Worm (Caenorhabditis elegans) whole organism, mixed stage, embryonic: Measurements from ENCODE around the gene srw-99.
A peak's percentile ranks its signal among the peaks of the same experiment; 100 is the strongest.

Experiments
- M03D4.4 ChIP-seq: sonication (generic microtip); optimal IDR thresholded peaks from 2 replicates; lab custom pipeline; 2017; ENCODE audit warnings: mild to moderate bottlenecking, missing genetic modification characterization, missing compliant biosample characterization
- bed-3 ChIP-seq: fragments of 200-800 bp; sonication (Bioruptor generic); optimal IDR thresholded peaks from 3 replicates; lab custom pipeline; 2018; ENCODE audit warnings: mild to moderate bottlenecking, missing genetic modification characterization, moderate library complexity, missing compliant biosample characterization
- blmp-1 ChIP-seq: fragments of 150-350 bp; optimal IDR thresholded peaks from 2 replicates; lab custom pipeline; 2014; ENCODE audit warnings: missing biosample characterization, missing genetic modification characterization
- ceh-39 ChIP-seq: fragments of 150-350 bp; optimal IDR thresholded peaks from 2 replicates; lab custom pipeline; 2014; ENCODE audit warnings: missing biosample characterization, missing genetic modification characterization
- ceh-43 ChIP-seq: fragments of 200-800 bp; sonication (Bioruptor generic); optimal IDR thresholded peaks from 2 replicates; lab custom pipeline; 2018; ENCODE audit warnings: mild to moderate bottlenecking, missing genetic modification characterization, moderate library complexity, missing compliant biosample characterization
- ceh-83 ChIP-seq: fragments of 200-800 bp; sonication (Bioruptor generic); optimal IDR thresholded peaks from 2 replicates; lab custom pipeline; 2018; ENCODE audit warnings: mild to moderate bottlenecking, missing genetic modification characterization, missing compliant biosample characterization
- ces-1 ChIP-seq: fragments of 150-350 bp; optimal IDR thresholded peaks from 2 replicates; lab custom pipeline; 2014; ENCODE audit warnings: missing biosample characterization, missing genetic modification reagents, missing genetic modification characterization
- cnd-1 ChIP-seq: fragments of 200-800 bp; sonication (Bioruptor generic); optimal IDR thresholded peaks from 2 replicates; lab custom pipeline; 2018; ENCODE audit warnings: mild to moderate bottlenecking, missing genetic modification characterization, missing compliant biosample characterization
- drap-1 ChIP-seq: fragments of 200-800 bp; sonication (Bioruptor generic); optimal IDR thresholded peaks from 3 replicates; lab custom pipeline; 2018; ENCODE audit warnings: mild to moderate bottlenecking, missing genetic modification characterization, missing compliant biosample characterization
- elt-1 ChIP-seq: sonication (generic microtip); optimal IDR thresholded peaks from 2 replicates; lab custom pipeline; 2017; ENCODE audit warnings: missing genetic modification characterization, mild to moderate bottlenecking, missing compliant biosample characterization, antibody characterized with exemption, moderate library complexity, borderline replicate concordance; ENCODE audit not compliant: insufficient read depth
- elt-3 ChIP-seq: fragments of 150-350 bp; optimal IDR thresholded peaks from 2 replicates; lab custom pipeline; 2014; ENCODE audit warnings: missing biosample characterization, missing genetic modification characterization
- flh-1 ChIP-seq: fragments of 200-800 bp; sonication (Bioruptor generic); optimal IDR thresholded peaks from 2 replicates; lab custom pipeline; 2018; ENCODE audit warnings: mild to moderate bottlenecking, missing genetic modification characterization, moderate library complexity, missing compliant biosample characterization
- ham-2 ChIP-seq: fragments of 200-800 bp; sonication (Bioruptor generic); optimal IDR thresholded peaks from 2 replicates; lab custom pipeline; 2018; ENCODE audit warnings: mild to moderate bottlenecking, missing genetic modification characterization, missing compliant biosample characterization
- hlh-1 ChIP-seq: fragments of 150-350 bp; optimal IDR thresholded peaks from 2 replicates; lab custom pipeline; 2014; ENCODE audit warnings: missing biosample characterization, missing genetic modification reagents, missing genetic modification characterization
- lin-13 ChIP-seq: fragments of 150-350 bp; optimal IDR thresholded peaks from 2 replicates; lab custom pipeline; 2014; ENCODE audit warnings: missing biosample characterization, missing genetic modification characterization
- lin-32 ChIP-seq: fragments of 200-800 bp; sonication (Bioruptor generic); optimal IDR thresholded peaks from 2 replicates; lab custom pipeline; 2018; ENCODE audit warnings: mild to moderate bottlenecking, missing genetic modification characterization, missing compliant biosample characterization
- lsy-2 ChIP-seq: fragments of 150-350 bp; optimal IDR thresholded peaks from 2 replicates; lab custom pipeline; 2014; ENCODE audit warnings: missing biosample characterization, missing genetic modification characterization
- mab-5 ChIP-seq: fragments of 150-350 bp; optimal IDR thresholded peaks from 2 replicates; lab custom pipeline; 2014; ENCODE audit warnings: missing biosample characterization, missing genetic modification characterization
- mep-1 ChIP-seq: fragments of 150-350 bp; optimal IDR thresholded peaks from 2 replicates; lab custom pipeline; 2017; ENCODE audit warnings: missing biosample characterization, missing genetic modification reagents, missing genetic modification characterization, inconsistent platforms
- nhr-12 ChIP-seq: fragments of 150-350 bp; optimal IDR thresholded peaks from 2 replicates; lab custom pipeline; 2014; ENCODE audit warnings: missing biosample characterization, missing genetic modification characterization
- nhr-2 ChIP-seq: fragments of 150-350 bp; optimal IDR thresholded peaks from 2 replicates; lab custom pipeline; 2014; ENCODE audit warnings: missing biosample characterization, missing genetic modification characterization
- nhr-237 ChIP-seq: fragments of 150-350 bp; optimal IDR thresholded peaks from 2 replicates; lab custom pipeline; 2014; ENCODE audit warnings: missing biosample characterization, missing genetic modification characterization
- nhr-28 ChIP-seq: fragments of 150-350 bp; optimal IDR thresholded peaks from 2 replicates; lab custom pipeline; 2014; ENCODE audit warnings: missing biosample characterization, missing genetic modification characterization
- nhr-76 ChIP-seq: sonication (generic microtip); optimal IDR thresholded peaks from 2 replicates; lab custom pipeline; 2017; ENCODE audit warnings: missing biosample characterization, missing genetic modification characterization
- pha-4 ChIP-seq: fragments of 150-350 bp; optimal IDR thresholded peaks from 2 replicates; lab custom pipeline; 2018; ENCODE audit warnings: missing biosample characterization, missing genetic modification reagents, missing genetic modification characterization
- sem-2 ChIP-seq: fragments of 200-800 bp; sonication (Bioruptor generic); optimal IDR thresholded peaks from 2 replicates; lab custom pipeline; 2018; ENCODE audit warnings: mild to moderate bottlenecking, missing genetic modification characterization, missing compliant biosample characterization
- snpc-4 ChIP-seq: fragments of 150-350 bp; optimal IDR thresholded peaks from 2 replicates; lab custom pipeline; 2014; ENCODE audit warnings: missing biosample characterization, missing genetic modification characterization
- sptf-1 ChIP-seq: sonication (generic microtip); optimal IDR thresholded peaks from 2 replicates; lab custom pipeline; 2017; ENCODE audit warnings: mild to moderate bottlenecking, missing genetic modification characterization, moderate library complexity, missing compliant biosample characterization
- tbx-8 ChIP-seq: fragments of 200-800 bp; sonication (Bioruptor generic); optimal IDR thresholded peaks from 2 replicates; lab custom pipeline; 2018; ENCODE audit warnings: mild to moderate bottlenecking, missing genetic modification characterization, moderate library complexity, missing compliant biosample characterization
- unc-120 ChIP-seq: sonication (generic microtip); optimal IDR thresholded peaks from 2 replicates; lab custom pipeline; 2017; ENCODE audit warnings: missing genetic modification characterization, missing compliant biosample characterization; ENCODE audit not compliant: poor library complexity, severe bottlenecking
- unc-39 ChIP-seq: fragments of 150-350 bp; optimal IDR thresholded peaks from 2 replicates; lab custom pipeline; 2014; ENCODE audit warnings: missing biosample characterization, missing genetic modification characterization
- unc-62 ChIP-seq: fragments of 150-350 bp; optimal IDR thresholded peaks from 2 replicates; lab custom pipeline; 2014; ENCODE audit warnings: missing biosample characterization, missing genetic modification reagents, missing genetic modification characterization
- zip-8 ChIP-seq: fragments of 150-350 bp; optimal IDR thresholded peaks from 2 replicates; lab custom pipeline; 2014; ENCODE audit warnings: missing biosample characterization, missing genetic modification characterization

Gene srw-99

ce11 chrV:1734569-1734968 lies 26.0 kb downstream of the srw-99 start, which contains the start of gene str-160:
str-160 (plus strand) TSS chrV:1734869.
- TF ChIP-seq tbx-8 (GFP tag; lab: Kevin White, UChicago) (no peak), mep-1 (tag; lab: Kevin White, UChicago) (no peak), mab-5 (tag; lab: Kevin White, UChicago) (no peak), nhr-2 (tag; lab: Kevin White, UChicago) (no peak), ceh-39 (tag; lab: Kevin White, UChicago) (no peak), sem-2 (GFP tag; lab: Kevin White, UChicago) (no peak)

- no peak for TF ChIP-seq cnd-1 (tag; lab: Kevin White, UChicago)
- no peak for TF ChIP-seq M03D4.4 (tag; lab: Kevin White, UChicago)
- no peak for TF ChIP-seq elt-1 (tag; lab: Kevin White, UChicago)
- no peak for TF ChIP-seq ceh-43 (GFP tag; lab: Kevin White, UChicago)
- TF ChIP-seq ceh-39 (tag; lab: Kevin White, UChicago) = no peak
- TF ChIP-seq unc-62 (GFP tag; lab: Kevin White, UChicago) = no peak
- no peak for TF ChIP-seq hlh-1
Observed at ce11 chrV:1741074-1741473, 32.5 kb downstream of the srw-99 start, which contains the start of gene srab-25. srab-25 (minus strand) TSS chrV:1741174.

ce11 chrV:1743205-1743870 lies 34.8 kb downstream of the srw-99 start, which contains the start of gene nhr-256:
nhr-256 (plus strand) TSS chrV:1743771.
- TF ChIP-seq sptf-1 (tag; lab: Kevin White, UChicago) = no peak
- TF ChIP-seq ceh-43 (GFP tag; lab: Kevin White, UChicago) = no peak
- peak; percentile 55 for TF ChIP-seq ces-1 (GFP tag; lab: Kevin White, UChicago)
- no peak for TF ChIP-seq snpc-4 (tag; lab: Kevin White, UChicago)
- TF ChIP-seq cnd-1 (tag; lab: Kevin White, UChicago) = no peak
- TF ChIP-seq ham-2 (GFP tag; lab: Kevin White, UChicago) = peak; percentile 65
- no peak for TF ChIP-seq bed-3 (GFP tag; lab: Kevin White, UChicago)
- no peak for TF ChIP-seq tbx-8 (GFP tag; lab: Kevin White, UChicago)
- peak; percentile 78 for TF ChIP-seq nhr-12 (tag; lab: Kevin White, UChicago)
- TF ChIP-seq unc-39 = no peak
- TF ChIP-seq mab-5 (tag; lab: Kevin White, UChicago) = no peak
- no peak for TF ChIP-seq ceh-83 (GFP tag; lab: Kevin White, UChicago)
- TF ChIP-seq elt-1 (tag; lab: Kevin White, UChicago) = no peak
- TF ChIP-seq zip-8 (tag; lab: Kevin White, UChicago) = no peak
- TF ChIP-seq unc-62 (GFP tag; lab: Kevin White, UChicago) = peak; percentile 52
- peak; percentile 71 for TF ChIP-seq nhr-237
- TF ChIP-seq flh-1 (GFP tag; lab: Kevin White, UChicago) = no peak
- TF ChIP-seq pha-4 = peak; percentile 68
- no peak for TF ChIP-seq unc-120 (tag; lab: Kevin White, UChicago)
- no peak for TF ChIP-seq blmp-1 (tag; lab: Kevin White, UChicago)
- TF ChIP-seq sem-2 (GFP tag; lab: Kevin White, UChicago) = no peak
- TF ChIP-seq nhr-28 = peak; percentile 74
- TF ChIP-seq drap-1 (GFP tag; lab: Kevin White, UChicago) = no peak
- TF ChIP-seq elt-3 = peak; percentile 48
- peak; percentile 19 for TF ChIP-seq mep-1 (tag; lab: Kevin White, UChicago)
- TF ChIP-seq nhr-2 (tag; lab: Kevin White, UChicago) = no peak
- no peak for TF ChIP-seq lin-32 (GFP tag; lab: Kevin White, UChicago)
- TF ChIP-seq lsy-2 (tag; lab: Kevin White, UChicago) = no peak

- no peak for TF ChIP-seq ham-2 (GFP tag; lab: Kevin White, UChicago)
- no peak for TF ChIP-seq sptf-1 (tag; lab: Kevin White, UChicago)
- no peak for TF ChIP-seq lin-13 (tag; lab: Kevin White, UChicago)
- TF ChIP-seq nhr-76 (tag; lab: Kevin White, UChicago) = no peak
- TF ChIP-seq mep-1 (tag; lab: Kevin White, UChicago) = no peak
- TF ChIP-seq lsy-2 (tag; lab: Kevin White, UChicago) = no peak
- TF ChIP-seq bed-3 (GFP tag; lab: Kevin White, UChicago) = no peak
- TF ChIP-seq ces-1 (GFP tag; lab: Kevin White, UChicago) = no peak
- TF ChIP-seq lin-32 (GFP tag; lab: Kevin White, UChicago) = no peak
- TF ChIP-seq snpc-4 (tag; lab: Kevin White, UChicago) = no peak
- no peak for TF ChIP-seq nhr-2 (tag; lab: Kevin White, UChicago)
- no peak for TF ChIP-seq blmp-1 (tag; lab: Kevin White, UChicago)
- TF ChIP-seq sem-2 (GFP tag; lab: Kevin White, UChicago) = no peak
- TF ChIP-seq unc-120 (tag; lab: Kevin White, UChicago) = no peak
- TF ChIP-seq, all 35 proteins: peak for 0
Observed at ce11 chrV:1749053-1749452, 40.5 kb downstream of the srw-99 start, which contains the start of gene ZK697.8. ZK697.8 (minus strand) TSS chrV:1749153.
